Worm (Caenorhabditis elegans): ENCODE results near the gene Y51B9A.6.

Y51B9A.6 gene

ce11 chrII:9372393-9372792 lies 30.6 kb downstream of the Y51B9A.6 start, which contains the start of gene C06C3.3:
C06C3.3 (minus strand) TSS chrII:9372493.
- TF ChIP-seq unc-62 (GFP tag; optimal IDR thresholded peaks at IDR 0.05): no peak

ce11 chrII:9369394-9369793 lies 33.6 kb downstream of the Y51B9A.6 start:
- no peak for TF ChIP-seq unc-62 (GFP tag; optimal IDR thresholded peaks at IDR 0.05)

ce11 chrII:9362249-9362648 lies 40.7 kb downstream of the Y51B9A.6 start:
- no peak for TF ChIP-seq unc-62 (GFP tag; optimal IDR thresholded peaks at IDR 0.05)

ce11 chrII:9358230-9358629 lies 44.8 kb downstream of the Y51B9A.6 start, which contains the start of gene mel-11:
mel-11 (plus strand) TSS chrII:9358530.
- no peak for TF ChIP-seq unc-62 (GFP tag; optimal IDR thresholded peaks at IDR 0.05)

- no peak for TF ChIP-seq unc-62 (GFP tag; optimal IDR thresholded peaks at IDR 0.05)
These were observed 46.3 kb downstream of the Y51B9A.6 start for ce11 chrII:9356723-9357122.

ce11 chrII:9352669-9353068 lies 50.3 kb downstream of the Y51B9A.6 start, which contains the start of the genes sdhb-1 and cup-15:
sdhb-1 (minus strand) TSS chrII:9352731.
cup-15 (plus strand) TSS chrII:9353000.
- TF ChIP-seq unc-62 (GFP tag; optimal IDR thresholded peaks at IDR 0.05): no peak
